Worm (Caenorhabditis elegans) whole organism, L1 larva: Measurements from ENCODE around the gene T05A7.11.

Source experiments
- C16A3.4 ChIP-seq: fragments of 150-350 bp; optimal IDR thresholded peaks from 2 replicates; lab custom pipeline; 2014; ENCODE audit warnings: missing biosample characterization, missing genetic modification characterization
- aha-1 ChIP-seq: fragments of 150-350 bp; optimal IDR thresholded peaks from 2 replicates; lab custom pipeline; 2014; ENCODE audit warnings: missing biosample characterization, missing genetic modification characterization
- blmp-1 ChIP-seq: fragments of 150-350 bp; optimal IDR thresholded peaks from 2 replicates; lab custom pipeline; 2014; ENCODE audit warnings: missing biosample characterization, missing genetic modification characterization
- ces-1 ChIP-seq: fragments of 150-350 bp; optimal IDR thresholded peaks from 2 replicates; lab custom pipeline; 2014; ENCODE audit warnings: missing biosample characterization, missing genetic modification reagents, missing genetic modification characterization
- dpl-1 ChIP-seq, 3 experiments: fragments of 150-350 bp in 2 of 3; sonication (generic microtip) in 1 of 3; optimal IDR thresholded peaks; 2 replicates each; lab custom pipeline; 2014 to 2017; ENCODE audit warnings: missing biosample characterization in 3 of 3, missing genetic modification characterization in 3 of 3, missing genetic modification reagents in 3 of 3
- efl-1 ChIP-seq, 4 experiments: fragments of 150-350 bp; optimal IDR thresholded peaks in 3 of 4; peaks in 1 of 4; 1 replicate in 1 of 4; 2 replicates in 3 of 4; lab custom pipeline; 2014; ENCODE audit warnings: missing biosample characterization in 2 of 4, missing genetic modification characterization in 2 of 4, missing genetic modification reagents in 2 of 4
- efl-3 ChIP-seq: fragments of 200-800 bp; sonication (Bioruptor generic); optimal IDR thresholded peaks from 2 replicates; lab custom pipeline; 2018; ENCODE audit warnings: mild to moderate bottlenecking, missing genetic modification characterization, missing compliant biosample characterization
- egl-13 ChIP-seq: sonication (generic microtip); optimal IDR thresholded peaks from 2 replicates; lab custom pipeline; 2016; ENCODE audit warnings: missing genotype, missing genetic modification reagents, missing genetic modification characterization, missing compliant biosample characterization
- egl-27 ChIP-seq, 2 experiments: fragments of 150-350 bp in 1 of 2; sonication (generic microtip); optimal IDR thresholded peaks; 3 replicates each; lab custom pipeline; 2017 to 2018; ENCODE audit warnings: missing biosample characterization in 2 of 2, missing genetic modification characterization in 2 of 2, missing genetic modification reagents in 2 of 2
- elt-2 ChIP-seq: sonication (generic microtip); optimal IDR thresholded peaks from 2 replicates; lab custom pipeline; 2016; ENCODE audit warnings: missing genetic modification characterization, mild to moderate bottlenecking, inconsistent platforms, missing compliant biosample characterization, missing genetic modification reagents
- elt-3 ChIP-seq, 6 experiments: fragments of 150-350 bp in 1 of 6; sonication (generic microtip); optimal IDR thresholded peaks; 2 replicates each; lab custom pipeline; 2017 to 2018; ENCODE audit warnings: missing biosample characterization in 6 of 6, missing genetic modification characterization in 6 of 6, inconsistent platforms in 1 of 6
- fkh-4 ChIP-seq: sonication (generic microtip); optimal IDR thresholded peaks from 2 replicates; lab custom pipeline; 2016; ENCODE audit warnings: missing compliant biosample characterization, missing genetic modification characterization, borderline replicate concordance
- fkh-8 ChIP-seq: sonication (generic microtip); optimal IDR thresholded peaks from 2 replicates; lab custom pipeline; 2016; ENCODE audit warnings: mild to moderate bottlenecking, missing genetic modification characterization, missing compliant biosample characterization
- fos-1 ChIP-seq: fragments of 150-350 bp; optimal IDR thresholded peaks from 2 replicates; lab custom pipeline; 2014; ENCODE audit warnings: missing biosample characterization, missing genetic modification characterization
- grh-1 ChIP-seq: fragments of 200-800 bp; sonication (Bioruptor generic); IDR thresholded peaks from 2 replicates; pipeline ENCODE4 v1.3.6; 2022; ENCODE audit warnings: missing genetic modification reagents, missing genetic modification characterization, missing compliant biosample characterization
- irx-1 ChIP-seq: sonication (generic microtip); optimal IDR thresholded peaks from 2 replicates; lab custom pipeline; 2016; ENCODE audit warnings: missing genetic modification characterization, missing compliant biosample characterization
- lin-14 ChIP-seq: fragments of 200-800 bp; sonication (Bioruptor generic); optimal IDR thresholded peaks from 2 replicates; lab custom pipeline; 2018; ENCODE audit warnings: mild to moderate bottlenecking, missing genetic modification characterization, moderate library complexity, missing compliant biosample characterization
- lin-35 ChIP-seq, 2 experiments: fragments of 150-350 bp; optimal IDR thresholded peaks; 2 replicates each; lab custom pipeline; 2014; ENCODE audit warnings: missing biosample characterization in 2 of 2, missing genetic modification characterization in 2 of 2, missing genetic modification reagents in 2 of 2
- lsy-2 ChIP-seq, 2 experiments: fragments of 150-350 bp; optimal IDR thresholded peaks; 2 replicates each; lab custom pipeline; 2014; ENCODE audit warnings: missing biosample characterization in 2 of 2, missing genetic modification characterization in 2 of 2
- nhr-20 ChIP-seq: sonication (generic microtip); optimal IDR thresholded peaks from 2 replicates; lab custom pipeline; 2016; ENCODE audit warnings: mild to moderate bottlenecking, missing genetic modification characterization, missing compliant biosample characterization
- nhr-47 ChIP-seq: sonication (generic microtip); optimal IDR thresholded peaks from 2 replicates; lab custom pipeline; 2016; ENCODE audit warnings: mild to moderate bottlenecking, missing genetic modification characterization, moderate library complexity, missing compliant biosample characterization
- nhr-71 ChIP-seq: sonication (generic microtip); optimal IDR thresholded peaks from 2 replicates; lab custom pipeline; 2016; ENCODE audit warnings: mild to moderate bottlenecking, missing genetic modification characterization, moderate library complexity, missing compliant biosample characterization
- nhr-85 ChIP-seq: sonication (generic microtip); peaks from one replicate; lab custom pipeline; 2016; ENCODE audit warnings: missing genetic modification characterization, inconsistent platforms, missing compliant biosample characterization
- nhr-90 ChIP-seq: sonication (generic microtip); optimal IDR thresholded peaks from 2 replicates; lab custom pipeline; 2016; ENCODE audit warnings: mild to moderate bottlenecking, missing genetic modification characterization, missing compliant biosample characterization; ENCODE audit not compliant: poor library complexity
- pax-3 ChIP-seq: fragments of 200-800 bp; sonication (Bioruptor generic); optimal IDR thresholded peaks from 2 replicates; lab custom pipeline; 2018; ENCODE audit warnings: mild to moderate bottlenecking, missing genetic modification characterization, moderate library complexity, missing compliant biosample characterization
- rnt-1 ChIP-seq: sonication (generic microtip); optimal IDR thresholded peaks from 2 replicates; lab custom pipeline; 2016; ENCODE audit warnings: mild to moderate bottlenecking, missing genetic modification characterization, moderate library complexity, missing compliant biosample characterization
- skn-1 ChIP-seq: fragments of 150-350 bp; optimal IDR thresholded peaks from 2 replicates; lab custom pipeline; 2014; ENCODE audit warnings: missing biosample characterization, missing genetic modification characterization
- snu-23 ChIP-seq: sonication (generic microtip); optimal IDR thresholded peaks from 2 replicates; lab custom pipeline; 2016; ENCODE audit warnings: missing genetic modification characterization, missing compliant biosample characterization
- sptf-1 ChIP-seq: fragments of 150-350 bp; optimal IDR thresholded peaks from 2 replicates; lab custom pipeline; 2014; ENCODE audit warnings: missing biosample characterization, missing genetic modification characterization
- sup-37 ChIP-seq: fragments of 200-800 bp; sonication (Bioruptor generic); optimal IDR thresholded peaks from 2 replicates; lab custom pipeline; 2018; ENCODE audit warnings: mild to moderate bottlenecking, missing genetic modification characterization, missing compliant biosample characterization
- swsn-7 ChIP-seq: sonication (generic microtip); optimal IDR thresholded peaks from 2 replicates; lab custom pipeline; 2016; ENCODE audit warnings: missing genetic modification characterization, missing compliant biosample characterization
- tbx-2 ChIP-seq: sonication (generic microtip); optimal IDR thresholded peaks from 2 replicates; lab custom pipeline; 2016; ENCODE audit warnings: missing genetic modification characterization, missing compliant biosample characterization
- unc-30 ChIP-seq: sonication (generic microtip); optimal IDR thresholded peaks from 2 replicates; lab custom pipeline; 2017; ENCODE audit warnings: missing biosample characterization, missing genetic modification characterization
- unc-62 ChIP-seq: fragments of 150-350 bp; optimal IDR thresholded peaks from 2 replicates; lab custom pipeline; 2014; ENCODE audit warnings: missing biosample characterization, missing genetic modification reagents, missing genetic modification characterization
- unc-86 ChIP-seq: sonication (generic microtip); optimal IDR thresholded peaks from 2 replicates; lab custom pipeline; 2016; ENCODE audit warnings: missing genetic modification characterization, missing compliant biosample characterization
- zag-1 ChIP-seq: fragments of 150-350 bp; optimal IDR thresholded peaks from 2 replicates; lab custom pipeline; 2014; ENCODE audit warnings: missing biosample characterization, missing genetic modification characterization
- ztf-11 ChIP-seq, 2 experiments: sonication (generic microtip); optimal IDR thresholded peaks; 2 replicates each; lab custom pipeline; 2016 to 2017; ENCODE audit warnings: missing genetic modification characterization in 2 of 2, missing biosample characterization in 1 of 2, missing compliant biosample characterization in 1 of 2

T05A7.11 gene

DNA sequence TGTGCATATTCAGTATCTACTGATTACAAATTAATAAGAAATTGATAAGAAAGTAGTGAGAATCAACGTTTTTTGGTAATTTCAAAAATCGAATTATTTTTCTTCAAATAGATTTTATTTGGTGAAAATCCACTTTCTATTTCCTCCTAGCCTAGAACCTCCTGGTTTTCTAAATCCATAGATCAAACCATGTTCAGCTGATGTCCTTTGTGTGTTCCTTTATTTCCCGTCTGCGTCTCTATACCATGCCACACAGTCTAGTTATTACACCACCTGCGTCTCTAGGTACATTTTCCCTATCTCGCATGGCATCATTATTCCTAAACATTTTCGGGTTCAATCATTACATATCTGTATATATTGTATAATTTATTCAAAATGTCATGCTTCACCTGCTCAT lies 27.9 kb upstream of the T05A7.11 start, which contains the start of gene F10G7.5:
Gene F10G7.5 (plus strand): TSS at position 286 of the 400 bp plus-strand sequence.
- TF ChIP-seq elt-2 (tag; lab: Kevin White, UChicago) (peak; percentile 64), snu-23 (peak; percentile 23), efl-1 (optimal IDR thresholded peaks at IDR 0.05; lab: Kevin White, UChicago) (peak; percentile 33 to 68), efl-1 (GFP tag; optimal IDR thresholded peaks at IDR 0.05 in 1 of 2; lab: Kevin White, UChicago) (peak; percentile 17 to 92), dpl-1 (GFP tag; optimal IDR thresholded peaks at IDR 0.05; lab: Kevin White, UChicago) (peak in 2 of 3 experiments; percentile 11 to 34), lin-35 (GFP tag; optimal IDR thresholded peaks at IDR 0.05; lab: Kevin White, UChicago) (peak in 1 of 2 experiments; percentile 32), efl-3 (GFP tag; lab: Kevin White, UChicago) (no peak), fkh-4 (tag; lab: Kevin White, UChicago) (no peak), nhr-71 (tag; lab: Kevin White, UChicago) (peak; percentile 9), lin-14 (peak; percentile 67), nhr-85 (tag; lab: Kevin White, UChicago) (peak; percentile 42), unc-86 (tag; lab: Kevin White, UChicago) (no peak), nhr-47 (tag; lab: Kevin White, UChicago) (no peak), blmp-1 (peak; percentile 55), lsy-2 (tag; optimal IDR thresholded peaks at IDR 0.05; lab: Kevin White, UChicago) (peak; percentile 31 to 52)
- TF ChIP-seq, all 84 proteins: peak for 10

- TF ChIP-seq sup-37 (GFP tag; lab: Kevin White, UChicago): no peak
- TF ChIP-seq lin-35 (GFP tag; optimal IDR thresholded peaks at IDR 0.05; lab: Kevin White, UChicago): no peak
- no peak for TF ChIP-seq nhr-20
- TF ChIP-seq C16A3.4: no peak
- no peak for TF ChIP-seq elt-2 (tag; lab: Kevin White, UChicago)
- no peak for TF ChIP-seq ces-1 (GFP tag; lab: Kevin White, UChicago)
- no peak for TF ChIP-seq elt-3 (tag; optimal IDR thresholded peaks at IDR 0.05; lab: Kevin White, UChicago)
- no peak for TF ChIP-seq fkh-8 (tag; lab: Kevin White, UChicago)
Observed at ce11 chrII:4689477-4689876, 24.2 kb upstream of the T05A7.11 start, which contains the start of gene F10G7.12. F10G7.12 (plus strand) TSS chrII:4689777.

DNA sequence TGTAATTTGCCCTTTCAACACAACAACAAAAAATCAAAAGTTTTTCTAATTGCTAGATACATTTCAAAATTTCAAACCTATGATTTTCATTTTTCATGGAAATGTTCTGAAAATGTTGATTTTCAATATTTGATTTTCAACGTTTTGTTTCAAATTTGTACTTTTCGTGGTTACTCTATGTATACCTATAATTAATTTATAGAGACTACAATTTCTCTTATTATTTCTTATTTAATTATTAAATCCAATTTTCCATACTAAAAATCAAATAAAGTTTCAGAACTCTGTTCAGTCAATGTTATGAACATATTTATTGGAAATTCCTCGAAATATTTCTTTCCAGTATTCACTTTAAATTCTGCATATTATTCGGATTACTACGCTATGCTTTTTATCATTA lies 21.7 kb upstream of the T05A7.11 start, which contains the start of gene sre-39:
Gene sre-39 (plus strand): TSS at position 301 of the 400 bp plus-strand sequence.
- TF ChIP-seq aha-1 (tag; lab: Kevin White, UChicago) (no peak), snu-23 (no peak), tbx-2 (tag; lab: Kevin White, UChicago) (no peak), unc-86 (tag; lab: Kevin White, UChicago) (no peak), fkh-8 (tag; lab: Kevin White, UChicago) (no peak), pax-3 (tag; lab: Kevin White, UChicago) (no peak)

- TF ChIP-seq elt-2 (tag; lab: Kevin White, UChicago) (no peak), swsn-7 (tag; lab: Kevin White, UChicago) (no peak), nhr-20 (no peak), nhr-90 (tag; lab: Kevin White, UChicago) (no peak), rnt-1 (no peak), fos-1 (tag; lab: Kevin White, UChicago) (no peak), efl-3 (GFP tag; lab: Kevin White, UChicago) (no peak), zag-1 (tag; lab: Kevin White, UChicago) (no peak), skn-1 (tag; lab: Kevin White, UChicago) (no peak), unc-30 (tag; lab: Kevin White, UChicago) (no peak), unc-86 (tag; lab: Kevin White, UChicago) (no peak), grh-1 (no peak), ztf-11 (tag; optimal IDR thresholded peaks at IDR 0.05; lab: Kevin White, UChicago) (no peak), egl-27 (tag; optimal IDR thresholded peaks at IDR 0.05; lab: Kevin White, UChicago) (no peak), lin-14 (no peak), dpl-1 (GFP tag; optimal IDR thresholded peaks at IDR 0.05; lab: Kevin White, UChicago) (no peak), unc-62 (GFP tag; lab: Kevin White, UChicago) (no peak), egl-13 (tag; lab: Kevin White, UChicago) (no peak), irx-1 (no peak), sptf-1 (tag; lab: Kevin White, UChicago) (no peak)
Observed at ce11 chrII:4684852-4685251, 19.6 kb upstream of the T05A7.11 start.
